Fruit fly (Drosophila melanogaster): ENCODE results near the gene eIF2D.

Gene eIF2D

DNA sequence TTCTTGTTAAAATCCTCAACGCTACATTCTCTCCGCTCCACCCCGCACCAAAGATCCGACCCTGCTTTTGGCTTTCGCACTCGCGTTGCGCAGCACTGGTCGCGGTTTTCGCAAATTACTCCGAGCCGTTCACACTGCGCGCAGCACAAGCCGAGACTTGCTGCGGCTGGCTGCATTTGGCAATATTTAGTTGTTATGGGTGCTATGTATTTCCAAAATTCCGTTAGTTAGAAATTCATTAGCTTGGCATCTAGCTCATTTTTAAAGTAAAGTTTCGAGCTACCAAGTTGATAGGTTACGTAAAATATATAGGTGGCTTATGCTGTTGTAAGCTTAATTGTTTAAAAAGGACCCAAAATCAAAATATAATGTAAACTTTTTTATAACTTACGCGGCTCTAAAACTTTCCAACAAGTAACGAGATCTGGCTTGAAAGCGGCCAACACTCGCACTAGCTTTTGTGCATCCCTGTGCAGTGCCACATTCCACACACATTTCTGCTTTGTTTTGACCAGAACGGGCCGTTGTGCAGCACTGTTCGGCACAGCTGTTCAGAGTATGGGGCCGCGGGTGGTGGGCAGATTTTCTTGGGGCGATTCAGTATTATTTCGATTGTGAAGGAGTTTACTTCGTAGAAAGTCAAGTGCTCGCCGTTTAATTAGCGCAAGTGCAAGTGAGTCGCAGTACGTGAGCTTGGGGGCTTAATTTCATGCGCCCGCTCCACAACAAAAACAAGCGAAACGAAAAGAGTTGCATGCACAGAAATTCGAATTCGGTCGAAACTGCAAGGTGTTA lies 28.6 kb downstream of the eIF2D start, which contains the start of the genes yem and Ctl2 (continued):
- TF ChIP-seq exex (tag; optimal IDR thresholded peaks at IDR 0.05) (peak; percentile 28), Dll (GFP tag; IDR thresholded peaks at IDR 0.05; ENCODE audit: partially characterized antibody) (no peak), maf-S (GFP tag; optimal IDR thresholded peaks at IDR 0.05) (peak; percentile 79), pita (GFP tag; optimal IDR thresholded peaks at IDR 0.05) (peak; percentile 3), CG2129 (GFP tag; IDR thresholded peaks at IDR 0.05; ENCODE audit: partially characterized antibody) (no peak), CG18599 (GFP tag; optimal IDR thresholded peaks at IDR 0.05) (peak; percentile 69), HmgD (GFP tag; optimal IDR thresholded peaks at IDR 0.05) (peak; percentile 64), Bdp1 (GFP tag; optimal IDR thresholded peaks at IDR 0.05) (peak; percentile 69), mam (GFP tag; optimal IDR thresholded peaks at IDR 0.05) (peak; percentile 83), B-H1 (GFP tag; IDR thresholded peaks at IDR 0.05) (peak; percentile 36; the same call in 1 of the 3 replicates), tna (GFP tag; IDR thresholded peaks at IDR 0.05; ENCODE audit: partially characterized antibody) (0 out of 2 replicates have a peak, but pooled peaks have one; percentile 16), CG8944 (GFP tag; optimal IDR thresholded peaks at IDR 0.05) (peak; percentile 72), Max (GFP tag; optimal IDR thresholded peaks at IDR 0.05) (peak; percentile 81), Xbp1 (GFP tag; optimal IDR thresholded peaks at IDR 0.05) (peak; percentile 84), luna (GFP tag; optimal IDR thresholded peaks at IDR 0.05) (peak; percentile 31), phol (tag; optimal IDR thresholded peaks at IDR 0.05) (peak; percentile 75), CG43689 (GFP tag; IDR thresholded peaks at IDR 0.05) (no peak), CG3847 (GFP tag; IDR thresholded peaks at IDR 0.05) (peak; percentile 68), D19B (GFP tag; optimal IDR thresholded peaks at IDR 0.05) (peak; percentile 50), CG4282 (GFP tag; optimal IDR thresholded peaks at IDR 0.05) (peak; percentile 55), CG7928 (GFP tag; optimal IDR thresholded peaks at IDR 0.05) (peak; percentile 95), H15 (GFP tag; IDR thresholded peaks at IDR 0.05) (peak; percentile 56; the same call in 2 of the 3 replicates), Awh (GFP tag; IDR thresholded peaks at IDR 0.05) (0 out of 2 replicates have a peak, but pooled peaks have one; percentile 24), ind (GFP tag; optimal IDR thresholded peaks at IDR 0.05) (peak; percentile 76), ap (GFP tag; IDR thresholded peaks at IDR 0.05) (no peak), z (GFP tag; IDR thresholded peaks at IDR 0.05) (no peak), CG6791 (GFP tag; IDR thresholded peaks at IDR 0.05; ENCODE audit: partially characterized antibody) (peak; percentile 29; the same call in 1 of the 3 replicates), CG10366 (GFP tag; IDR thresholded peaks at IDR 0.05) (peak; percentile 48), cwo (GFP tag; optimal IDR thresholded peaks at IDR 0.05) (peak; percentile 25), Hsf (GFP tag; optimal IDR thresholded peaks at IDR 0.05) (peak; percentile 85), CG2199 (GFP tag; IDR thresholded peaks at IDR 0.05) (peak; percentile 23; the same call in 2 of the 3 replicates), scrt (GFP tag; optimal IDR thresholded peaks at IDR 0.05) (peak; percentile 5), E2f2 (GFP tag; IDR thresholded peaks at IDR 0.05) (no peak; the same call in none of the 2 replicates), CG17829 (tag; optimal IDR thresholded peaks at IDR 0.05) (peak; percentile 72), row (GFP tag; IDR thresholded peaks at IDR 0.05) (peak; percentile 88), Side (GFP tag; optimal IDR thresholded peaks at IDR 0.05) (peak; percentile 77), gsb (GFP tag; IDR thresholded peaks at IDR 0.05) (no peak), CG15601 (tag; optimal IDR thresholded peaks at IDR 0.05) (peak; percentile 43), CG33557 (GFP tag; optimal IDR thresholded peaks at IDR 0.05) (no peak), crol (GFP tag; IDR thresholded peaks at IDR 0.05) (peak; percentile 95), PHDP (tag; optimal IDR thresholded peaks at IDR 0.05) (peak; percentile 56), ttk (GFP tag; IDR thresholded peaks at IDR 0.05) (peak; percentile 37; the same call in 1 of the 2 replicates), CG4404 (GFP tag; IDR thresholded peaks at IDR 0.05) (peak; percentile 65), jing (GFP tag; optimal IDR thresholded peaks at IDR 0.05) (peak; percentile 28), wek (GFP tag; optimal IDR thresholded peaks at IDR 0.05) (no peak), CG11695 (GFP tag; IDR thresholded peaks at IDR 0.05) (no peak), CG6654 (GFP tag; optimal IDR thresholded peaks at IDR 0.05) (peak; percentile 36), CG3065 (GFP tag; optimal IDR thresholded peaks at IDR 0.05) (peak; percentile 37), CG3995 (GFP tag; optimal IDR thresholded peaks at IDR 0.05) (peak; percentile 95)

Measured in whole organism, embryonic.